Worm (Caenorhabditis elegans) whole organism, late embryonic: ENCODE data around the gene C18D11.3.

Experiments used
- F13H6.1 ChIP-seq: sonication (generic microtip); optimal IDR thresholded peaks from 2 replicates; lab custom pipeline; 2016; ENCODE audit warnings: missing genetic modification characterization, missing compliant biosample characterization
- dve-1 ChIP-seq: sonication (generic microtip); optimal IDR thresholded peaks from 2 replicates; lab custom pipeline; 2017; ENCODE audit warnings: antibody characterized with exemption, mild to moderate bottlenecking, missing genetic modification characterization, missing compliant biosample characterization
- fkh-10 ChIP-seq: fragments of 150-350 bp; optimal IDR thresholded peaks from 2 replicates; lab custom pipeline; 2014; ENCODE audit warnings: missing biosample characterization, missing genetic modification reagents, missing genetic modification characterization
- hlh-13 ChIP-seq: fragments of 200-800 bp; sonication (Bioruptor generic); optimal IDR thresholded peaks from 2 replicates; lab custom pipeline; 2018; ENCODE audit warnings: mild to moderate bottlenecking, missing genetic modification characterization, missing compliant biosample characterization
- hlh-6 ChIP-seq: sonication (generic microtip); optimal IDR thresholded peaks from 2 replicates; lab custom pipeline; 2016; ENCODE audit warnings: missing genotype, missing genetic modification characterization, missing compliant biosample characterization
- hlh-8 ChIP-seq: sonication (generic microtip); optimal IDR thresholded peaks from 2 replicates; lab custom pipeline; 2016; ENCODE audit warnings: missing genotype, missing genetic modification characterization, missing compliant biosample characterization
- nfya-1 ChIP-seq: sonication (generic microtip); optimal IDR thresholded peaks from 2 replicates; lab custom pipeline; 2017; ENCODE audit warnings: missing genetic modification characterization, mild to moderate bottlenecking, missing compliant biosample characterization, antibody characterized with exemption, moderate library complexity
- nhr-11 ChIP-seq: fragments of 150-350 bp; optimal IDR thresholded peaks from 2 replicates; lab custom pipeline; 2014; ENCODE audit warnings: missing biosample characterization, missing genetic modification characterization
- npax-4 ChIP-seq: sonication (generic microtip); optimal IDR thresholded peaks from 2 replicates; lab custom pipeline; 2016; ENCODE audit warnings: missing genetic modification characterization, missing compliant biosample characterization
- pros-1 ChIP-seq: fragments of 150-350 bp; optimal IDR thresholded peaks from 2 replicates; lab custom pipeline; 2014; ENCODE audit warnings: missing biosample characterization, missing genetic modification reagents, missing genetic modification characterization
- rnt-1 ChIP-seq: sonication (generic microtip); optimal IDR thresholded peaks from 2 replicates; lab custom pipeline; 2016; ENCODE audit warnings: missing genetic modification characterization, missing compliant biosample characterization
- unc-3 ChIP-seq, 2 experiments: fragments of 200-800 bp in 1 of 2; sonication (Bioruptor generic) in 1 of 2; sonication (generic microtip) in 1 of 2; conservative IDR thresholded peaks in 1 of 2; optimal IDR thresholded peaks in 1 of 2; 2 replicates each; pipeline versions ENCODE4 v1.3.6 to Lab custom; 2016 to 2022; ENCODE audit warnings: missing compliant biosample characterization in 2 of 2, missing genetic modification characterization in 2 of 2, missing genetic modification reagents in 1 of 2
- unc-86 ChIP-seq: sonication (generic microtip); optimal IDR thresholded peaks from 2 replicates; lab custom pipeline; 2016; ENCODE audit warnings: missing genetic modification characterization, missing compliant biosample characterization

ce11 chrIII:11846365-11846764, 23.1 kb downstream of the C18D11.3 start, which contains the start of gene ntl-3:
- TF ChIP-seq pros-1 (tag; lab: Kevin White, UChicago): no peak
- TF ChIP-seq nhr-11 (tag; lab: Kevin White, UChicago): no peak
- no peak for TF ChIP-seq nfya-1 (tag; lab: Kevin White, UChicago)
- no peak for TF ChIP-seq unc-86 (tag; lab: Kevin White, UChicago)
- no peak for TF ChIP-seq unc-3 (GFP tag; conservative IDR thresholded peaks at IDR 0.05; lab: Robert Waterston, UW)
- TF ChIP-seq unc-3 (tag; optimal IDR thresholded peaks at IDR 0.05; lab: Kevin White, UChicago): no peak
- no peak for TF ChIP-seq F13H6.1 (tag; lab: Kevin White, UChicago)
- TF ChIP-seq dve-1 (tag; lab: Kevin White, UChicago): no peak
- TF ChIP-seq rnt-1 (tag; lab: Kevin White, UChicago): no peak
- TF ChIP-seq hlh-6: no peak
- no peak for TF ChIP-seq fkh-10 (GFP tag; lab: Kevin White, UChicago)
- TF ChIP-seq hlh-13 (GFP tag; lab: Kevin White, UChicago): no peak
- no peak for TF ChIP-seq npax-4 (tag; lab: Kevin White, UChicago)
- TF ChIP-seq hlh-8 (tag; lab: Kevin White, UChicago): no peak
